Worm (Caenorhabditis elegans): ENCODE data around the gene lmtr-2.

Gene lmtr-2

DNA sequence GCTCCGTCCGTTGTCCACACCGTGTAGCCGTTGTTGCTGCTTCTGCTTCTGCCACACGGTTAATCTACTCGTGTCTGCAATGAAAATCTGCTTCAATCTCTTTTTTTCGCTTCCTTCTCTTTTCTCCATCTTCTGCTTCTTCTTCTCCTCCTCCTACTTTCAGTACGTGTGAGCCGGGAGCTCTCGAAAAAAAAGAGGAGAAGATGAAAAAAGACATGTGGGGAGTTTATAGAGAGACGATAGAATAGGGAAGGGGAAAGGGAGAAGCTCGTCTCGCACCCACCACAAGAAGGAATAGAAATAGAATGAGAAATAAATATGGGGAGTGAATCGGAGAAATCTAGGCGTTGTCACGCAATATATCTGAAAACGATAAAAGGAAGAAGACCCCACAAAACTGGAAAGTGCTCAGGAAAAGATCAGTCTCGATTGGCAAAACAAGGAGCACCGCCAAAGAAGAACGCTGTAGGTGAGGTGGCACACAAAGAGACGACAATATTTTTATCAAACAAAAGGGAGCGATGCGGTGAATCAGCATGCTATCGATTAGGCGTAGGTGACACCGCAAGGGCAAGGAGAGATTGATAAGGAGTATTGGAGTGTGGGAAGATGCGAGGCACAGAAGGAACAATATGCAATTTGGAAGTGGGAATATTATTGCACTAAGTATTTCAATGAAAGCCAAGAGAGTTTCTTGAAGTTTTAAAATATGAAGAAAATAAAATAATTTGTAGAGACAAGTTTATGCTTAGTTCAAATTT lies 33.0 kb downstream of the lmtr-2 start, which contains the start of gene let-413:
Gene let-413 (minus strand): TSS at position 76 of the 761 bp plus-strand sequence.
- TF ChIP-seq fkh-10 (GFP tag; optimal IDR thresholded peaks at IDR 0.05) (peak; percentile 16), mdt-29 (GFP tag; IDR thresholded peaks at IDR 0.05) (no peak), aha-1 (tag) (peak; percentile 90), ceh-28 (tag; optimal IDR thresholded peaks at IDR 0.05) (no peak), mxl-2 (GFP tag; conservative IDR thresholded peaks at IDR 0.05) (no peak), ceh-20 (GFP tag; IDR thresholded peaks at IDR 0.05) (no peak), dve-1 (tag; optimal IDR thresholded peaks at IDR 0.05; ENCODE audit: insufficient read depth) (peak; percentile 58), pqm-1 (tag; optimal IDR thresholded peaks at IDR 0.05) (peak; percentile 76), ztf-7 (tag; optimal IDR thresholded peaks at IDR 0.05) (no peak), F44E2.7 (GFP tag; IDR thresholded peaks at IDR 0.05) (no peak), hlh-30 (tag; optimal IDR thresholded peaks at IDR 0.05; ENCODE audit: insufficient read depth) (peak; percentile 8), spr-3 (GFP tag; optimal IDR thresholded peaks at IDR 0.05) (no peak), daf-16 (GFP tag; optimal IDR thresholded peaks at IDR 0.05) (no peak), daf-16 (tag; optimal IDR thresholded peaks at IDR 0.05) (peak; percentile 39), mxl-3 (GFP tag; optimal IDR thresholded peaks at IDR 0.05) (peak; percentile 37), dmd-6 (GFP tag; IDR thresholded peaks at IDR 0.05) (peak; percentile 28; the same call in 1 of the 2 replicates), dmd-9 (GFP tag; IDR thresholded peaks at IDR 0.05) (no peak), sdz-12 (GFP tag; optimal IDR thresholded peaks at IDR 0.05) (no peak), nhr-48 (tag; optimal IDR thresholded peaks at IDR 0.05) (no peak), nhr-76 (tag; optimal IDR thresholded peaks at IDR 0.05) (no peak), ces-1 (GFP tag; optimal IDR thresholded peaks at IDR 0.05) (no peak), lim-7 (GFP tag; IDR thresholded peaks at IDR 0.05) (no peak), mep-1 (tag; optimal IDR thresholded peaks at IDR 0.05) (peak; percentile 20), saeg-2 (GFP tag; IDR thresholded peaks at IDR 0.05) (no peak), nhr-6 (tag; optimal IDR thresholded peaks at IDR 0.05) (peak; percentile 44), nhr-42 (GFP tag; IDR thresholded peaks at IDR 0.05) (no peak), mes-2 (tag; optimal IDR thresholded peaks at IDR 0.05; ENCODE audit: poor library complexity, severe bottlenecking) (peak; percentile 52), lin-15B (tag; optimal IDR thresholded peaks at IDR 0.05) (no peak), zag-1 (tag; optimal IDR thresholded peaks at IDR 0.05) (no peak), ZK337.2 (GFP tag; IDR thresholded peaks at IDR 0.05) (no peak), nhr-77 (tag; optimal IDR thresholded peaks at IDR 0.05) (no peak), hlh-11 (tag; optimal IDR thresholded peaks at IDR 0.05) (peak; percentile 44), dmd-8 (GFP tag; IDR thresholded peaks at IDR 0.05) (no peak), zip-2 (tag; optimal IDR thresholded peaks at IDR 0.05) (no peak), F10B5.3 (tag; optimal IDR thresholded peaks at IDR 0.05) (no peak), snpc-1.2 (GFP tag; IDR thresholded peaks at IDR 0.05) (no peak), spr-1 (tag; optimal IDR thresholded peaks at IDR 0.05) (no peak), pha-4 (GFP tag; IDR thresholded peaks at IDR 0.05) (0 out of 2 replicates have a peak, but pooled peaks have one; percentile 27), pha-4 (tag; optimal IDR thresholded peaks at IDR 0.05) (no peak), attf-4 (tag; optimal IDR thresholded peaks at IDR 0.05) (no peak), T20F7.1 (GFP tag; optimal IDR thresholded peaks at IDR 0.05) (no peak), F37D6.2 (tag; optimal IDR thresholded peaks at IDR 0.05) (no peak), unc-130 (GFP tag; optimal IDR thresholded peaks at IDR 0.05) (no peak), jun-1 (tag; optimal IDR thresholded peaks at IDR 0.05) (no peak), tra-1 (GFP tag; IDR thresholded peaks at IDR 0.05) (no peak), skn-1 (tag; optimal IDR thresholded peaks at IDR 0.05) (no peak), ZK546.5 (tag; optimal IDR thresholded peaks at IDR 0.05) (no peak), php-3 (GFP tag; IDR thresholded peaks at IDR 0.05) (no peak), nhr-10 (tag; optimal IDR thresholded peaks at IDR 0.05) (no peak), ceh-32 (tag; optimal IDR thresholded peaks at IDR 0.05; ENCODE audit: poor library complexity) (no peak), lsy-2 (tag; optimal IDR thresholded peaks at IDR 0.05) (peak in 1 of 2 experiments; percentile 23)

Measured in whole organism, L4 larva.